Fruit fly (Drosophila melanogaster) whole organism, embryonic: ENCODE measurements around the gene ds.

Experiments
- Awh ChIP-seq: fragments of 200-800 bp; sonication (Bioruptor generic); IDR thresholded peaks from 2 replicates; pipeline ENCODE4, ENCODE4 v1.3.6; 2022; ENCODE audit warnings: missing biosample characterization, missing genetic modification characterization
- Blimp-1 ChIP-seq: fragments of 200-800 bp; sonication (Bioruptor generic); optimal IDR thresholded peaks from 3 replicates; lab custom pipeline; 2018; ENCODE audit warnings: missing biosample characterization, missing genetic modification characterization, mild to moderate bottlenecking, moderate library complexity, missing genetic modification reagents
- CG10543 ChIP-seq: fragments of 200-800 bp; sonication (Bioruptor generic); optimal IDR thresholded peaks from 3 replicates; lab custom pipeline; 2017; ENCODE audit warnings: missing biosample characterization, mild to moderate bottlenecking, missing genetic modification characterization, moderate library complexity
- CG12744 ChIP-seq: fragments of 200-800 bp; sonication (Bioruptor generic); optimal IDR thresholded peaks from 2 replicates; lab custom pipeline; 2016; ENCODE audit warnings: missing biosample characterization, missing genetic modification characterization
- CG12769 ChIP-seq: fragments of 200-800 bp; sonication (Bioruptor generic); optimal IDR thresholded peaks from 2 replicates; lab custom pipeline; 2019; ENCODE audit warnings: missing biosample characterization, mild to moderate bottlenecking, missing genetic modification characterization, moderate library complexity
- CG14710 ChIP-seq: fragments of 200-800 bp; sonication (Bioruptor generic); optimal IDR thresholded peaks from 3 replicates; lab custom pipeline; 2019; ENCODE audit warnings: missing biosample characterization, mild to moderate bottlenecking, missing genetic modification characterization, moderate library complexity
- CG18599 ChIP-seq: fragments of 200-800 bp; sonication (Bioruptor generic); optimal IDR thresholded peaks from 3 replicates; lab custom pipeline; 2017; ENCODE audit warnings: missing biosample characterization, missing genetic modification characterization, mild to moderate bottlenecking, moderate library complexity, missing genetic modification reagents
- CG2116 ChIP-seq: fragments of 200-800 bp; sonication (Bioruptor generic); optimal IDR thresholded peaks from 3 replicates; lab custom pipeline; 2018; ENCODE audit warnings: missing biosample characterization, mild to moderate bottlenecking, missing genetic modification characterization
- CG2129 ChIP-seq: fragments of 200-800 bp; sonication (Bioruptor generic); IDR thresholded peaks from 2 replicates; pipeline ENCODE4 v1.3.6; 2022; ENCODE audit warnings: missing biosample characterization, missing genetic modification characterization; ENCODE audit not compliant: partially characterized antibody
- CG34422 ChIP-seq: fragments of 200-800 bp; sonication (Bioruptor generic); IDR thresholded peaks from 3 replicates; pipeline ENCODE4 v1.3.6; 2022; ENCODE audit warnings: missing biosample characterization, missing genetic modification characterization
- CG4328 ChIP-seq: fragments of 200-800 bp; sonication (Bioruptor generic); optimal IDR thresholded peaks from 3 replicates; lab custom pipeline; 2017; ENCODE audit warnings: missing biosample characterization, missing genetic modification reagents, missing genetic modification characterization
- CG4617 ChIP-seq: fragments of 200-800 bp; sonication (Bioruptor generic); optimal IDR thresholded peaks from 3 replicates; lab custom pipeline; 2016; ENCODE audit warnings: missing biosample characterization, missing genetic modification characterization, borderline replicate concordance
- CG4730 ChIP-seq: fragments of 200-800 bp; sonication (Bioruptor generic); IDR thresholded peaks from 2 replicates; pipeline ENCODE4 v1.3.6; 2022; ENCODE audit warnings: missing biosample characterization, missing genetic modification characterization
- CG6175 ChIP-seq: fragments of 200-800 bp; sonication (Bioruptor generic); IDR thresholded peaks from 3 replicates; pipeline ENCODE4 v1.3.6; 2022; ENCODE audit warnings: missing biosample characterization, missing genetic modification characterization
- CG7745 ChIP-seq: fragments of 200-800 bp; sonication (Bioruptor generic); optimal IDR thresholded peaks from 2 replicates; lab custom pipeline; 2018; ENCODE audit warnings: missing biosample characterization, mild to moderate bottlenecking, missing genetic modification characterization, moderate library complexity
- D19A ChIP-seq: fragments of 200-800 bp; optimal IDR thresholded peaks from 3 replicates; lab custom pipeline; 2019; ENCODE audit warnings: missing biosample characterization, mild to moderate bottlenecking, missing genetic modification characterization, moderate library complexity
- D19B ChIP-seq: fragments of 200-800 bp; sonication (Bioruptor generic); optimal IDR thresholded peaks from 2 replicates; lab custom pipeline; 2017; ENCODE audit warnings: missing biosample characterization, mild to moderate bottlenecking, missing genetic modification characterization
- Dad ChIP-seq: fragments of 200-800 bp; sonication (Bioruptor generic); optimal IDR thresholded peaks from 3 replicates; lab custom pipeline; 2016; ENCODE audit warnings: missing biosample characterization, missing genetic modification characterization
- Ets65A ChIP-seq: fragments of 200-800 bp; sonication (Bioruptor generic); peaks from one replicate; lab custom pipeline; 2016; ENCODE audit warnings: missing biosample characterization, missing genetic modification characterization
- HLHmδ ChIP-seq: fragments of 200-800 bp; sonication (Bioruptor generic); optimal IDR thresholded peaks from 2 replicates; lab custom pipeline; 2018; ENCODE audit warnings: missing biosample characterization, mild to moderate bottlenecking, missing genetic modification characterization, moderate library complexity
- Hmr ChIP-seq: fragments of 200-800 bp; sonication (Bioruptor generic); optimal IDR thresholded peaks from 3 replicates; lab custom pipeline; 2017; ENCODE audit warnings: mild to moderate bottlenecking, missing biosample characterization, missing genetic modification reagents, missing genetic modification characterization
- MBD-R2 ChIP-seq: fragments of 200-800 bp; sonication (Bioruptor generic); IDR thresholded peaks from 2 replicates; pipeline ENCODE4 v1.3.6; 2022; ENCODE audit warnings: missing biosample characterization, missing genetic modification characterization
- Mrtf ChIP-seq: fragments of 200-800 bp; sonication (Bioruptor generic); IDR thresholded peaks from 3 replicates; pipeline ENCODE4 v1.3.6; 2022; ENCODE audit warnings: missing biosample characterization, missing genetic modification characterization
- Ravus ChIP-seq: fragments of 200-800 bp; sonication (Bioruptor generic); IDR thresholded peaks from 2 replicates; pipeline ENCODE4 v1.3.6; 2022; ENCODE audit warnings: missing biosample characterization, missing genetic modification characterization
- Side ChIP-seq: fragments of 200-800 bp; sonication (Bioruptor generic); optimal IDR thresholded peaks from 2 replicates; lab custom pipeline; 2016; ENCODE audit warnings: missing biosample characterization, missing genetic modification characterization
- Sox102F ChIP-seq: fragments of 200-800 bp; sonication (Bioruptor generic); optimal IDR thresholded peaks from 2 replicates; lab custom pipeline; 2018; ENCODE audit warnings: missing biosample characterization, mild to moderate bottlenecking, missing genetic modification characterization, moderate library complexity
- Sry-β ChIP-seq: fragments of 200-800 bp; sonication (Bioruptor generic); optimal IDR thresholded peaks from 2 replicates; lab custom pipeline; 2018; ENCODE audit warnings: missing biosample characterization, mild to moderate bottlenecking, missing genetic modification characterization, moderate library complexity
- Tbp ChIP-seq: fragments of >200 bp; optimal IDR thresholded peaks from 2 replicates; lab custom pipeline; 2018; ENCODE audit warnings: missing biosample characterization, missing genetic modification characterization
- Trl ChIP-seq, 3 experiments: fragments of >200 bp in 2 of 3; fragments of 200-800 bp in 1 of 3; sonication (Bioruptor generic) in 1 of 3; optimal IDR thresholded peaks; 2 replicates in 1 of 3; 3 replicates in 2 of 3; lab custom pipeline; 2016 to 2017; ENCODE audit warnings: missing biosample characterization in 1 of 3, missing genetic modification characterization in 1 of 3
- cg ChIP-seq: fragments of 200-800 bp; sonication (Bioruptor generic); optimal IDR thresholded peaks from 3 replicates; lab custom pipeline; 2019; ENCODE audit warnings: missing biosample characterization, mild to moderate bottlenecking, missing genetic modification characterization, moderate library complexity
- crol ChIP-seq: fragments of 200-800 bp; sonication (Bioruptor generic); IDR thresholded peaks from 2 replicates; pipeline ENCODE4 v1.3.6; 2022; ENCODE audit warnings: missing biosample characterization, missing genetic modification characterization
- ham ChIP-seq: fragments of 200-800 bp; sonication (Bioruptor generic); IDR thresholded peaks from 2 replicates; pipeline ENCODE4 v1.3.6; 2022; ENCODE audit warnings: missing biosample characterization, missing genetic modification characterization
- her ChIP-seq: fragments of 200-800 bp; sonication (Bioruptor generic); optimal IDR thresholded peaks from 2 replicates; lab custom pipeline; 2016; ENCODE audit warnings: missing biosample characterization, missing genetic modification characterization
- jing ChIP-seq: fragments of 200-800 bp; sonication (Bioruptor generic); optimal IDR thresholded peaks from 2 replicates; lab custom pipeline; 2018; ENCODE audit warnings: missing biosample characterization, mild to moderate bottlenecking, missing genetic modification characterization
- ken ChIP-seq: fragments of 200-800 bp; sonication (Bioruptor generic); IDR thresholded peaks from 3 replicates; pipeline ENCODE4 v1.3.6; 2022; ENCODE audit warnings: missing biosample characterization, missing genetic modification characterization
- klu ChIP-seq: fragments of 200-800 bp; sonication (Bioruptor generic); IDR thresholded peaks from 2 replicates; pipeline ENCODE4 v1.3.6; 2022; ENCODE audit warnings: missing biosample characterization, missing genetic modification characterization
- kni ChIP-seq: fragments of 200-800 bp; sonication (Bioruptor generic); optimal IDR thresholded peaks from 3 replicates; lab custom pipeline; 2017; ENCODE audit warnings: mild to moderate bottlenecking, missing biosample characterization, missing genetic modification reagents, missing genetic modification characterization
- knrl ChIP-seq: fragments of 200-800 bp; sonication (Bioruptor generic); IDR thresholded peaks from 3 replicates; pipeline ENCODE4 v1.3.6; 2022; ENCODE audit warnings: missing biosample characterization, missing genetic modification characterization; ENCODE audit not compliant: partially characterized antibody
- lbe ChIP-seq: fragments of 200-800 bp; sonication (Bioruptor generic); optimal IDR thresholded peaks from 2 replicates; lab custom pipeline; 2016; ENCODE audit warnings: missing biosample characterization, mild to moderate bottlenecking, missing genetic modification characterization
- nerfin-2 ChIP-seq: fragments of 200-800 bp; sonication (Bioruptor generic); IDR thresholded peaks from 2 replicates; pipeline ENCODE4 v1.3.6; 2022; ENCODE audit warnings: missing biosample characterization, missing genetic modification characterization; ENCODE audit not compliant: partially characterized antibody
- pros ChIP-seq: fragments of 200-800 bp; sonication (Bioruptor generic); optimal IDR thresholded peaks from 3 replicates; lab custom pipeline; 2019; ENCODE audit warnings: missing biosample characterization, mild to moderate bottlenecking, missing genetic modification characterization, moderate library complexity
- sd ChIP-seq: fragments of 200-800 bp; sonication (Bioruptor generic); optimal IDR thresholded peaks from 3 replicates; lab custom pipeline; 2018; ENCODE audit warnings: missing biosample characterization, mild to moderate bottlenecking, missing genetic modification characterization, moderate library complexity
- sens ChIP-seq: fragments of 200-800 bp; sonication (Bioruptor generic); peaks from one replicate; lab custom pipeline; 2016; ENCODE audit warnings: missing biosample characterization, missing genetic modification characterization
- sna ChIP-seq: fragments of 200-800 bp; sonication (Bioruptor generic); IDR thresholded peaks from 2 replicates; pipeline ENCODE4 v1.3.6; 2022; ENCODE audit warnings: missing biosample characterization, missing genetic modification characterization; ENCODE audit not compliant: partially characterized antibody
- sqz ChIP-seq: fragments of 200-800 bp; sonication (Bioruptor generic); optimal IDR thresholded peaks from 3 replicates; lab custom pipeline; 2018; ENCODE audit warnings: missing biosample characterization, mild to moderate bottlenecking, missing genetic modification characterization
- toy ChIP-seq: fragments of 200-800 bp; sonication (Bioruptor generic); IDR thresholded peaks from 2 replicates; pipeline ENCODE4 v1.3.6; 2022; ENCODE audit warnings: missing biosample characterization, missing genetic modification characterization
- ttk ChIP-seq: fragments of 200-800 bp; sonication (Bioruptor generic); IDR thresholded peaks from 2 replicates; pipeline ENCODE4 v2.1.2; 2022; ENCODE audit warnings: missing biosample characterization, missing genetic modification characterization
- vvl ChIP-seq: fragments of 200-800 bp; sonication (Bioruptor generic); IDR thresholded peaks from 2 replicates; pipeline ENCODE4 v1.3.6; 2022; ENCODE audit warnings: missing biosample characterization, missing genetic modification characterization
- wek ChIP-seq: fragments of 200-800 bp; sonication (Bioruptor generic); optimal IDR thresholded peaks from 3 replicates; lab custom pipeline; 2018; ENCODE audit warnings: missing biosample characterization, mild to moderate bottlenecking, missing genetic modification characterization, moderate library complexity

Gene ds

dm6 chr2L:705216-705615, 9.6 kb downstream of the ds start (continued):
- TF ChIP-seq CG4328 (GFP tag; lab: Kevin White, UChicago), result no peak
- no peak for TF ChIP-seq nerfin-2
- 0 out of 3 replicates have a peak, but pooled peaks have one; percentile 28 for TF ChIP-seq ken (GFP tag; lab: Robert Waterston, UW)
- no peak for TF ChIP-seq CG10543 (GFP tag; lab: Kevin White, UChicago)
- no peak for TF ChIP-seq D19B (GFP tag; lab: Kevin White, UChicago)
- no peak for TF ChIP-seq CG2116 (GFP tag; lab: Kevin White, UChicago)
- no peak for TF ChIP-seq Side (GFP tag; lab: Kevin White, UChicago)
- TF ChIP-seq CG4730 (GFP tag; lab: Robert Waterston, UW), result no peak
- TF ChIP-seq CG34422 (GFP tag; lab: Robert Waterston, UW), result no peak

- TF ChIP-seq knrl (GFP tag; lab: Robert Waterston, UW) (no peak), sens (peak; percentile 22), pros (GFP tag; lab: Kevin White, UChicago) (peak; percentile 69), Awh (no peak), jing (GFP tag; lab: Kevin White, UChicago) (no peak), CG7745 (peak; percentile 19), Dad (GFP tag; lab: Kevin White, UChicago) (no peak), CG12769 (tag; lab: Kevin White, UChicago) (peak; percentile 34), wek (GFP tag; lab: Kevin White, UChicago) (no peak), Mrtf (no peak), sqz (GFP tag; lab: Kevin White, UChicago) (no peak), ttk (GFP tag; lab: Robert Waterston, UW) (peak; percentile 34; the same call in 1 of the 2 replicates), sd (peak; percentile 99), CG4617 (no peak), CG2116 (GFP tag; lab: Kevin White, UChicago) (no peak), klu (GFP tag; lab: Robert Waterston, UW) (no peak), lbe (GFP tag; lab: Kevin White, UChicago) (peak; percentile 13), D19A (tag; lab: Kevin White, UChicago) (peak; percentile 58), CG12744 (no peak), Ets65A (peak; percentile 60), Trl (optimal IDR thresholded peaks at IDR 0.05; lab: Kevin White, UChicago) (peak; percentile 80 to 97), Trl (GFP tag; optimal IDR thresholded peaks at IDR 0.05; lab: Kevin White, UChicago) (no peak), Hmr (GFP tag; lab: Kevin White, UChicago) (no peak), ham (GFP tag; lab: Robert Waterston, UW) (no peak), CG14710 (tag; lab: Kevin White, UChicago) (no peak), toy (GFP tag; lab: Robert Waterston, UW) (no peak), CG18599 (GFP tag; lab: Kevin White, UChicago) (no peak), Blimp-1 (GFP tag; lab: Kevin White, UChicago) (peak; percentile 17), sna (0 out of 2 replicates have a peak, but pooled peaks have one; percentile 34), Sox102F (GFP tag; lab: Kevin White, UChicago) (no peak), her (GFP tag; lab: Kevin White, UChicago) (peak; percentile 38), CG6175 (peak; percentile 71; the same call in 2 of the 3 replicates), vvl (GFP tag; lab: Robert Waterston, UW) (peak; percentile 30), HLHmδ (no peak), Ravus (peak; percentile 61), MBD-R2 (no peak), CG2129 (GFP tag; lab: Robert Waterston, UW) (no peak), kni (GFP tag; lab: Kevin White, UChicago) (peak; percentile 80), crol (GFP tag; lab: Robert Waterston, UW) (peak; percentile 95), Tbp (GFP tag; lab: Kevin White, UChicago) (no peak), Sry-β (no peak), cg (GFP tag; lab: Kevin White, UChicago) (peak; percentile 26)
Observed at dm6 chr2L:701868-702327, 12.9 kb downstream of the ds start.
